Worm (Caenorhabditis elegans): ENCODE measurements around the gene coq-3.

DNA sequence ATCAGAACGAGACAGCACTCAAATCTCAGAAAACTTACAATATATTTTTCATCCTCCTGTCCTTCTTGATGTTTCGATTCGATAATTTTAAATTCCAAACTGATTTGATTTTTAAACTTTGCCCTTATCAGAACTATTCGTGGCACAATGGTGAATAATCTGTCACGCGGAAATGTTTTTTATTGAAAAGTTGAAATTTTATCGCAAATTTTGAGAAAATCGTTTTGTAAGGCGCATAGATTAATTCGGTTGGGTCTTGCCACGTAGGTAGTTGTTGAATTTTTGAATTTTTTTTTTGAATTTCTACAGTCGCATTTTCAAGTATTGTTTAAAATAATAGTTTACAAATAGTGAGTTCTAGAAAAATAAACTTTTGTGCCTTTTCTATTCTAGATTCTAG is 35.3 kb downstream of the coq-3 start, which contains the start of gene ptp-5.2:
- TF ChIP-seq B0261.1 (tag; optimal IDR thresholded peaks at IDR 0.05) (no peak), ceh-27 (GFP tag; optimal IDR thresholded peaks at IDR 0.05) (no peak), F22D6.2 (tag; optimal IDR thresholded peaks at IDR 0.05) (no peak), egl-18 (GFP tag; IDR thresholded peaks at IDR 0.05) (no peak), hlh-12 (tag; optimal IDR thresholded peaks at IDR 0.05) (no peak), snpc-4 (GFP tag; optimal IDR thresholded peaks at IDR 0.05) (no peak), snpc-4 (tag; optimal IDR thresholded peaks at IDR 0.05) (no peak), C17E4.6 (GFP tag; IDR thresholded peaks at IDR 0.05) (no peak), unc-130 (GFP tag; optimal IDR thresholded peaks at IDR 0.05) (no peak), bed-2 (GFP tag; IDR thresholded peaks at IDR 0.05) (no peak), B0336.3 (GFP tag; IDR thresholded peaks at IDR 0.05) (no peak), dpl-1 (GFP tag; optimal IDR thresholded peaks at IDR 0.05) (no peak), mes-4 (tag; optimal IDR thresholded peaks at IDR 0.05) (no peak)
